Fruit fly (Drosophila melanogaster) whole organism, embryonic: ENCODE results near the gene CG32278.
A peak's percentile ranks its signal among the peaks of the same experiment; 100 is the strongest.

Experiments
- CG10543 ChIP-seq: fragments of 200-800 bp; sonication (Bioruptor generic); optimal IDR thresholded peaks from 3 replicates; lab custom pipeline; 2017; ENCODE audit warnings: missing biosample characterization, mild to moderate bottlenecking, missing genetic modification characterization, moderate library complexity
- CG10979 ChIP-seq: fragments of 200-800 bp; sonication (Bioruptor generic); optimal IDR thresholded peaks from 2 replicates; lab custom pipeline; 2018; ENCODE audit warnings: missing biosample characterization, mild to moderate bottlenecking, missing genetic modification characterization, moderate library complexity
- CG11696 ChIP-seq: fragments of 200-800 bp; sonication (Bioruptor generic); IDR thresholded peaks from 2 replicates; pipeline ENCODE4 v1.3.6; 2022; ENCODE audit warnings: missing biosample characterization, missing genetic modification characterization
- CG1233 ChIP-seq: fragments of 200-800 bp; sonication (Bioruptor generic); optimal IDR thresholded peaks from 4 replicates; lab custom pipeline; 2018; ENCODE audit warnings: missing biosample characterization, mild to moderate bottlenecking, missing genetic modification characterization
- CG14050 ChIP-seq: fragments of 200-800 bp; sonication (Bioruptor generic); IDR thresholded peaks from 3 replicates; pipeline ENCODE4 v1.3.6; 2022; ENCODE audit warnings: missing biosample characterization, missing genetic modification characterization
- CG14965 ChIP-seq: fragments of 200-800 bp; sonication (Bioruptor generic); optimal IDR thresholded peaks from 2 replicates; lab custom pipeline; 2016; ENCODE audit warnings: missing biosample characterization, missing genetic modification characterization, borderline replicate concordance
- CG15011 ChIP-seq: fragments of 200-800 bp; sonication (Bioruptor generic); optimal IDR thresholded peaks from 3 replicates; lab custom pipeline; 2018; ENCODE audit warnings: missing biosample characterization, mild to moderate bottlenecking, missing genetic modification characterization
- CG15601 ChIP-seq: fragments of 200-800 bp; sonication (Bioruptor generic); optimal IDR thresholded peaks from 3 replicates; lab custom pipeline; 2019; ENCODE audit warnings: missing biosample characterization, mild to moderate bottlenecking, missing genetic modification characterization, moderate library complexity
- CG15696 ChIP-seq: fragments of 200-800 bp; sonication (Bioruptor generic); optimal IDR thresholded peaks from 2 replicates; lab custom pipeline; 2019; ENCODE audit warnings: missing biosample characterization, mild to moderate bottlenecking, missing genetic modification characterization, moderate library complexity
- CG17328 ChIP-seq: fragments of 200-800 bp; sonication (Bioruptor generic); IDR thresholded peaks from 2 replicates; pipeline ENCODE4 v1.3.6; 2022; ENCODE audit warnings: missing biosample characterization, missing genetic modification characterization
- CG17359 ChIP-seq: fragments of 200-800 bp; sonication (Bioruptor generic); optimal IDR thresholded peaks from 3 replicates; lab custom pipeline; 2018; ENCODE audit warnings: missing biosample characterization, mild to moderate bottlenecking, missing genetic modification characterization, moderate library complexity
- CG2712 ChIP-seq: fragments of 200-800 bp; optimal IDR thresholded peaks from 3 replicates; lab custom pipeline; 2019; ENCODE audit warnings: missing biosample characterization, mild to moderate bottlenecking, missing genetic modification characterization, moderate library complexity
- CG32767 ChIP-seq: fragments of 200-800 bp; sonication (Bioruptor generic); IDR thresholded peaks from 2 replicates; pipeline ENCODE4 v1.3.6; 2022; ENCODE audit warnings: missing biosample characterization, missing genetic modification characterization
- CG7745 ChIP-seq: fragments of 200-800 bp; sonication (Bioruptor generic); optimal IDR thresholded peaks from 2 replicates; lab custom pipeline; 2018; ENCODE audit warnings: missing biosample characterization, mild to moderate bottlenecking, missing genetic modification characterization, moderate library complexity
- CG8944 ChIP-seq: fragments of 200-800 bp; sonication (Bioruptor generic); optimal IDR thresholded peaks from 3 replicates; lab custom pipeline; 2016; ENCODE audit warnings: missing biosample characterization, missing genetic modification characterization
- Chrac-16 ChIP-seq: fragments of 200-800 bp; sonication (Bioruptor generic); optimal IDR thresholded peaks from 3 replicates; lab custom pipeline; 2016; ENCODE audit warnings: missing biosample characterization, missing genetic modification characterization
- CrebB ChIP-seq: fragments of 200-800 bp; sonication (Bioruptor generic); optimal IDR thresholded peaks from 3 replicates; lab custom pipeline; 2018; ENCODE audit warnings: missing biosample characterization, mild to moderate bottlenecking, missing genetic modification characterization
- Dfd ChIP-seq, 2 experiments: fragments of >200 bp; optimal IDR thresholded peaks; 2 replicates each; lab custom pipeline; 2017; ENCODE audit warnings: missing biosample characterization in 2 of 2, missing genetic modification characterization in 2 of 2
- Doc2 ChIP-seq: fragments of 200-800 bp; sonication (Bioruptor generic); IDR thresholded peaks from 2 replicates; pipeline ENCODE4 v1.3.6; 2022; ENCODE audit warnings: missing biosample characterization, missing genetic modification characterization
- Fer3 ChIP-seq: fragments of 200-800 bp; sonication (Bioruptor generic); optimal IDR thresholded peaks from 2 replicates; lab custom pipeline; 2018; ENCODE audit warnings: missing biosample characterization, mild to moderate bottlenecking, missing genetic modification characterization, moderate library complexity
- HLHmδ ChIP-seq: fragments of 200-800 bp; sonication (Bioruptor generic); optimal IDR thresholded peaks from 2 replicates; lab custom pipeline; 2018; ENCODE audit warnings: missing biosample characterization, mild to moderate bottlenecking, missing genetic modification characterization, moderate library complexity
- Max ChIP-seq: fragments of 200-800 bp; sonication (Bioruptor generic); optimal IDR thresholded peaks from 2 replicates; lab custom pipeline; 2016; ENCODE audit warnings: missing biosample characterization, mild to moderate bottlenecking, missing genetic modification characterization
- NFAT ChIP-seq: fragments of 200-800 bp; sonication (Bioruptor generic); IDR thresholded peaks from 2 replicates; pipeline ENCODE4 v1.3.6; 2022; ENCODE audit warnings: missing biosample characterization, missing genetic modification characterization
- NK7.1 ChIP-seq: fragments of 200-800 bp; sonication (Bioruptor generic); optimal IDR thresholded peaks from 3 replicates; lab custom pipeline; 2016; ENCODE audit warnings: missing biosample characterization, missing genetic modification characterization
- Neu2 ChIP-seq: fragments of 200-800 bp; sonication (Bioruptor generic); optimal IDR thresholded peaks from 3 replicates; lab custom pipeline; 2016; ENCODE audit warnings: missing biosample characterization, missing genetic modification characterization, borderline replicate concordance
- NfI ChIP-seq: fragments of 200-800 bp; sonication (Bioruptor generic); optimal IDR thresholded peaks from 3 replicates; lab custom pipeline; 2018; ENCODE audit warnings: missing biosample characterization, mild to moderate bottlenecking, missing genetic modification characterization, moderate library complexity
- Sin3A ChIP-seq: fragments of >200 bp; optimal IDR thresholded peaks from 2 replicates; lab custom pipeline; 2018
- Stat92E ChIP-seq, 3 experiments: fragments of >200 bp in 2 of 3; fragments of 200-800 bp in 1 of 3; sonication (Bioruptor generic) in 1 of 3; optimal IDR thresholded peaks; 2 replicates each; lab custom pipeline; 2017 to 2019; ENCODE audit warnings: missing biosample characterization in 3 of 3, missing genetic modification characterization in 3 of 3, mild to moderate bottlenecking in 1 of 3, moderate library complexity in 1 of 3
- ac ChIP-seq: fragments of 200-800 bp; sonication (Bioruptor generic); optimal IDR thresholded peaks from 3 replicates; lab custom pipeline; 2017; ENCODE audit warnings: missing biosample characterization, mild to moderate bottlenecking, missing genetic modification characterization
- ash1 ChIP-seq: fragments of 200-800 bp; sonication (Bioruptor generic); optimal IDR thresholded peaks from 2 replicates; lab custom pipeline; 2018; ENCODE audit warnings: missing biosample characterization, mild to moderate bottlenecking, missing genetic modification characterization
- bab2 ChIP-seq: fragments of 200-800 bp; sonication (Bioruptor generic); optimal IDR thresholded peaks from 2 replicates; lab custom pipeline; 2016; ENCODE audit warnings: missing biosample characterization, missing genetic modification characterization
- cato ChIP-seq: fragments of 200-800 bp; sonication (Bioruptor generic); optimal IDR thresholded peaks from 2 replicates; lab custom pipeline; 2016; ENCODE audit warnings: missing biosample characterization, missing genetic modification characterization, borderline replicate concordance
- ci ChIP-seq: fragments of 200-800 bp; sonication (Bioruptor generic); IDR thresholded peaks from 3 replicates; pipeline ENCODE4 v1.3.6; 2022; ENCODE audit warnings: missing biosample characterization, missing genetic modification characterization
- corto ChIP-seq: fragments of 200-800 bp; sonication (Bioruptor generic); optimal IDR thresholded peaks from 2 replicates; lab custom pipeline; 2016; ENCODE audit warnings: missing biosample characterization, mild to moderate bottlenecking, missing genetic modification characterization, moderate library complexity
- eve ChIP-seq, 2 experiments: fragments of >200 bp; optimal IDR thresholded peaks; 2 replicates each; lab custom pipeline; 2017; ENCODE audit warnings: missing biosample characterization in 2 of 2, missing genetic modification characterization in 2 of 2
- eyg ChIP-seq: fragments of 200-800 bp; sonication (Bioruptor generic); optimal IDR thresholded peaks from 3 replicates; lab custom pipeline; 2016; ENCODE audit warnings: missing biosample characterization, missing genetic modification characterization
- gfzf ChIP-seq: fragments of 200-800 bp; sonication (Bioruptor generic); optimal IDR thresholded peaks from 2 replicates; lab custom pipeline; 2016; ENCODE audit warnings: missing biosample characterization, mild to moderate bottlenecking, missing genetic modification characterization, moderate library complexity
- grau ChIP-seq: fragments of 200-800 bp; optimal IDR thresholded peaks from 3 replicates; lab custom pipeline; 2019; ENCODE audit warnings: missing biosample characterization, mild to moderate bottlenecking, missing genetic modification characterization, moderate library complexity
- hb ChIP-seq: fragments of 200-800 bp; sonication (Bioruptor generic); IDR thresholded peaks from 3 replicates; pipeline ENCODE4 v1.3.6; 2022; ENCODE audit warnings: missing biosample characterization, missing genetic modification characterization; ENCODE audit not compliant: partially characterized antibody
- her ChIP-seq: fragments of 200-800 bp; sonication (Bioruptor generic); optimal IDR thresholded peaks from 2 replicates; lab custom pipeline; 2016; ENCODE audit warnings: missing biosample characterization, missing genetic modification characterization
- jigr1 ChIP-seq: fragments of 200-800 bp; sonication (Bioruptor generic); IDR thresholded peaks from 3 replicates; pipeline ENCODE4 v1.3.6; 2022; ENCODE audit warnings: missing biosample characterization, missing genetic modification characterization
- lov ChIP-seq, 2 experiments: fragments of 200-800 bp in 1 of 2; fragments of >200 bp in 1 of 2; sonication (Bioruptor generic) in 1 of 2; IDR thresholded peaks in 1 of 2; optimal IDR thresholded peaks in 1 of 2; 2 replicates in 1 of 2; 3 replicates in 1 of 2; pipeline versions ENCODE4 v1.3.6 to Lab custom; 2017 to 2022; ENCODE audit warnings: missing biosample characterization in 1 of 2, missing genetic modification characterization in 1 of 2
- oc ChIP-seq: fragments of 200-800 bp; sonication (Bioruptor generic); optimal IDR thresholded peaks from 2 replicates; lab custom pipeline; 2018; ENCODE audit warnings: missing biosample characterization, mild to moderate bottlenecking, missing genetic modification characterization, moderate library complexity
- prd ChIP-seq, 3 experiments: fragments of >200 bp in 2 of 3; fragments of 200-800 bp in 1 of 3; sonication (Bioruptor generic) in 1 of 3; optimal IDR thresholded peaks in 2 of 3; IDR thresholded peaks in 1 of 3; 2 replicates in 2 of 3; 3 replicates in 1 of 3; pipeline versions ENCODE4 v1.3.6 to Lab custom; 2017 to 2022; ENCODE audit warnings: missing biosample characterization in 1 of 3, missing genetic modification characterization in 1 of 3
- sc ChIP-seq, 3 experiments: fragments of >200 bp in 2 of 3; fragments of 200-800 bp in 1 of 3; sonication (Bioruptor generic) in 1 of 3; optimal IDR thresholded peaks; 2 replicates in 2 of 3; 3 replicates in 1 of 3; lab custom pipeline; 2017; ENCODE audit warnings: mild to moderate bottlenecking in 1 of 3, missing biosample characterization in 1 of 3, missing genetic modification characterization in 1 of 3, missing genetic modification reagents in 1 of 3
- tx ChIP-seq: fragments of 200-800 bp; sonication (Bioruptor generic); optimal IDR thresholded peaks from 2 replicates; lab custom pipeline; 2016; ENCODE audit warnings: missing biosample characterization, missing genetic modification characterization
- unpg ChIP-seq: fragments of 200-800 bp; sonication (Bioruptor generic); optimal IDR thresholded peaks from 3 replicates; lab custom pipeline; 2018; ENCODE audit warnings: missing biosample characterization, mild to moderate bottlenecking, missing genetic modification characterization, moderate library complexity
- wek ChIP-seq: fragments of 200-800 bp; sonication (Bioruptor generic); optimal IDR thresholded peaks from 3 replicates; lab custom pipeline; 2018; ENCODE audit warnings: missing biosample characterization, mild to moderate bottlenecking, missing genetic modification characterization, moderate library complexity

The CG32278 gene

dm6 chr3L:3192912-3193311, 23.8 kb downstream of the CG32278 start, which contains the start of gene Hsp83 (continued):
- TF ChIP-seq bab2 (GFP tag; lab: Kevin White, UChicago) (peak; percentile 79), Chrac-16 (GFP tag; lab: Kevin White, UChicago) (peak; percentile 79), CG10543 (GFP tag; lab: Kevin White, UChicago) (peak; percentile 100), NFAT (peak; percentile 96), CG8944 (GFP tag; lab: Kevin White, UChicago) (peak; percentile 69), jigr1 (GFP tag; lab: Robert Waterston, UW) (no peak), CG15011 (GFP tag; lab: Kevin White, UChicago) (peak; percentile 95), Neu2 (GFP tag; lab: Kevin White, UChicago) (peak; percentile 59), CG2712 (tag; lab: Kevin White, UChicago) (peak; percentile 87), unpg (peak; percentile 94), Dfd (GFP tag; optimal IDR thresholded peaks at IDR 0.05; lab: Kevin White, UChicago) (no peak), prd (optimal IDR thresholded peaks at IDR 0.05; lab: Kevin White, UChicago) (no peak), prd (GFP tag; IDR thresholded peaks at IDR 0.05; lab: Robert Waterston, UW) (peak; percentile 71), CG15601 (tag; lab: Kevin White, UChicago) (peak; percentile 93), HLHmδ (GFP tag; lab: Kevin White, UChicago) (peak; percentile 100), wek (GFP tag; lab: Kevin White, UChicago) (peak; percentile 97), oc (tag; lab: Kevin White, UChicago) (peak; percentile 92), NK7.1 (GFP tag; lab: Kevin White, UChicago) (peak; percentile 95), CG14965 (GFP tag; lab: Kevin White, UChicago) (peak; percentile 93), CG17359 (peak; percentile 95), grau (tag; lab: Kevin White, UChicago) (peak; percentile 90), hb (GFP tag; lab: Robert Waterston, UW) (no peak), cato (GFP tag; lab: Kevin White, UChicago) (peak; percentile 66), ac (GFP tag; lab: Kevin White, UChicago) (peak; percentile 93), CG10979 (peak; percentile 89), Sin3A (lab: Kevin White, UChicago) (no peak), her (GFP tag; lab: Kevin White, UChicago) (peak; percentile 96), gfzf (peak; percentile 23), CG7745 (tag; lab: Kevin White, UChicago) (peak; percentile 80), CG17328 (GFP tag; lab: Robert Waterston, UW) (peak; percentile 96), CG32767 (GFP tag; lab: Robert Waterston, UW) (peak; percentile 86), CG15696 (tag; lab: Kevin White, UChicago) (peak; percentile 36), CrebB (tag; lab: Kevin White, UChicago) (peak; percentile 99), eve (GFP tag; optimal IDR thresholded peaks at IDR 0.05; lab: Kevin White, UChicago) (no peak), CG11696 (peak; percentile 79), sc (optimal IDR thresholded peaks at IDR 0.05; lab: Kevin White, UChicago) (no peak), sc (GFP tag; optimal IDR thresholded peaks at IDR 0.05; lab: Kevin White, UChicago) (peak; percentile 88), ash1 (GFP tag; lab: Kevin White, UChicago) (peak; percentile 99), eyg (GFP tag; lab: Kevin White, UChicago) (peak; percentile 97), CG14050 (GFP tag; lab: Robert Waterston, UW) (peak; percentile 92), ci (peak; percentile 99), Stat92E (GFP tag; optimal IDR thresholded peaks at IDR 0.05; lab: Kevin White, UChicago) (peak in 1 of 3 experiments; percentile 84), lov (optimal IDR thresholded peaks at IDR 0.05; lab: Kevin White, UChicago) (no peak), lov (GFP tag; IDR thresholded peaks at IDR 0.05; lab: Robert Waterston, UW) (peak; percentile 98), Max (GFP tag; lab: Kevin White, UChicago) (peak; percentile 87), NfI (peak; percentile 98), Fer3 (tag; lab: Kevin White, UChicago) (peak; percentile 98), CG1233 (GFP tag; lab: Kevin White, UChicago) (peak; percentile 98), Doc2 (0 out of 2 replicates have a peak, but pooled peaks have one; percentile 33), tx (GFP tag; lab: Kevin White, UChicago) (peak; percentile 81), corto (GFP tag; lab: Kevin White, UChicago) (peak; percentile 90)
